Fruit fly (Drosophila melanogaster) S2 (cell line): ENCODE results near the gene brm.

Experiments
- CG8478 ChIP-seq: fragments of >200 bp; optimal IDR thresholded peaks from 2 replicates; lab custom pipeline; 2018
- CTCF ChIP-seq, 2 experiments: fragments of >200 bp; optimal IDR thresholded peaks; 2 replicates each; lab custom pipeline; 2018

- TF ChIP-seq CG8478 (lab: Kevin White, UChicago) (no peak), CTCF (optimal IDR thresholded peaks at IDR 0.05; lab: Kevin White, UChicago) (no peak)
These were observed 30.7 kb upstream of the brm start for dm6 chr3L:16013198-16013982.
